Fruit fly (Drosophila melanogaster) whole organism, embryonic: ENCODE measurements around the gene cbt.

Experiments
- ATbp ChIP-seq: fragments of 200-800 bp; sonication (Bioruptor generic); optimal IDR thresholded peaks from 2 replicates; lab custom pipeline; 2017; ENCODE audit warnings: missing biosample characterization, mild to moderate bottlenecking, missing genetic modification characterization, missing genetic modification reagents
- B-H2 ChIP-seq: fragments of 200-800 bp; sonication (Bioruptor generic); optimal IDR thresholded peaks from 2 replicates; lab custom pipeline; 2018; ENCODE audit warnings: missing biosample characterization, mild to moderate bottlenecking, missing genetic modification characterization
- BtbVII ChIP-seq: fragments of 200-800 bp; sonication (Bioruptor generic); optimal IDR thresholded peaks from 3 replicates; lab custom pipeline; 2017; ENCODE audit warnings: missing biosample characterization, mild to moderate bottlenecking, missing genetic modification characterization
- CG10543 ChIP-seq: fragments of 200-800 bp; sonication (Bioruptor generic); optimal IDR thresholded peaks from 3 replicates; lab custom pipeline; 2017; ENCODE audit warnings: missing biosample characterization, mild to moderate bottlenecking, missing genetic modification characterization, moderate library complexity
- CG11247 ChIP-seq: fragments of 200-800 bp; sonication (Bioruptor generic); IDR thresholded peaks from 2 replicates; pipeline ENCODE4 v1.3.6; 2022; ENCODE audit warnings: missing biosample characterization, missing genetic modification characterization
- CG12299 ChIP-seq: fragments of 200-800 bp; sonication (Bioruptor generic); optimal IDR thresholded peaks from 2 replicates; lab custom pipeline; 2018; ENCODE audit warnings: missing biosample characterization, mild to moderate bottlenecking, missing genetic modification characterization
- CG12769 ChIP-seq: fragments of 200-800 bp; sonication (Bioruptor generic); optimal IDR thresholded peaks from 2 replicates; lab custom pipeline; 2019; ENCODE audit warnings: missing biosample characterization, mild to moderate bottlenecking, missing genetic modification characterization, moderate library complexity
- CG13424 ChIP-seq: fragments of 200-800 bp; sonication (Bioruptor generic); optimal IDR thresholded peaks from 2 replicates; lab custom pipeline; 2019; ENCODE audit warnings: missing biosample characterization, mild to moderate bottlenecking, missing genetic modification characterization, moderate library complexity
- CG14860 ChIP-seq: fragments of 200-800 bp; sonication (Bioruptor generic); IDR thresholded peaks from 3 replicates; pipeline ENCODE4 v1.3.6; 2022; ENCODE audit warnings: missing biosample characterization, missing genetic modification characterization; ENCODE audit not compliant: partially characterized antibody
- CG16815 ChIP-seq: fragments of 200-800 bp; sonication (Bioruptor generic); optimal IDR thresholded peaks from 3 replicates; lab custom pipeline; 2017; ENCODE audit warnings: missing biosample characterization, mild to moderate bottlenecking, missing genetic modification characterization
- CG16863 ChIP-seq: fragments of 200-800 bp; sonication (Bioruptor generic); optimal IDR thresholded peaks from 3 replicates; lab custom pipeline; 2016; ENCODE audit warnings: missing biosample characterization, missing genetic modification characterization
- CG18599 ChIP-seq: fragments of 200-800 bp; sonication (Bioruptor generic); optimal IDR thresholded peaks from 3 replicates; lab custom pipeline; 2017; ENCODE audit warnings: missing biosample characterization, missing genetic modification characterization, mild to moderate bottlenecking, moderate library complexity, missing genetic modification reagents
- CG7556 ChIP-seq: fragments of 200-800 bp; sonication (Bioruptor generic); optimal IDR thresholded peaks from 2 replicates; lab custom pipeline; 2017; ENCODE audit warnings: missing biosample characterization, mild to moderate bottlenecking, missing genetic modification characterization
- CG7928 ChIP-seq: fragments of 200-800 bp; sonication (Bioruptor generic); optimal IDR thresholded peaks from 2 replicates; lab custom pipeline; 2017; ENCODE audit warnings: missing biosample characterization, mild to moderate bottlenecking, missing genetic modification characterization
- CG8924 ChIP-seq: fragments of 200-800 bp; optimal IDR thresholded peaks from 3 replicates; lab custom pipeline; 2019; ENCODE audit warnings: missing biosample characterization, mild to moderate bottlenecking, missing genetic modification characterization, moderate library complexity
- CG9876 ChIP-seq: fragments of 200-800 bp; sonication (Bioruptor generic); optimal IDR thresholded peaks from 2 replicates; lab custom pipeline; 2016; ENCODE audit warnings: missing biosample characterization, missing genetic modification characterization
- Camta ChIP-seq: fragments of 200-800 bp; sonication (Bioruptor generic); optimal IDR thresholded peaks from 2 replicates; lab custom pipeline; 2016; ENCODE audit warnings: missing biosample characterization, missing genetic modification characterization
- Dp ChIP-seq: fragments of 200-800 bp; sonication (Bioruptor generic); optimal IDR thresholded peaks from 2 replicates; lab custom pipeline; 2018; ENCODE audit warnings: missing biosample characterization, mild to moderate bottlenecking, missing genetic modification characterization, moderate library complexity
- Eip74EF ChIP-seq, 2 experiments: fragments of 200-800 bp in 1 of 2; fragments of >200 bp in 1 of 2; sonication (Bioruptor generic) in 1 of 2; optimal IDR thresholded peaks; 2 replicates each; lab custom pipeline; 2017 to 2019; ENCODE audit warnings: missing biosample characterization in 2 of 2, missing genetic modification characterization in 2 of 2, mild to moderate bottlenecking in 1 of 2, moderate library complexity in 1 of 2
- Fer1 ChIP-seq: fragments of 200-800 bp; sonication (Bioruptor generic); optimal IDR thresholded peaks from 2 replicates; lab custom pipeline; 2017; ENCODE audit warnings: missing biosample characterization, mild to moderate bottlenecking, missing genetic modification characterization
- Gsc ChIP-seq: fragments of 200-800 bp; sonication (Bioruptor generic); IDR thresholded peaks from 2 replicates; pipeline ENCODE4 v1.3.6; 2022; ENCODE audit warnings: missing biosample characterization, missing genetic modification characterization
- HLH3B ChIP-seq: fragments of 200-800 bp; sonication (Bioruptor generic); IDR thresholded peaks from 2 replicates; pipeline ENCODE4 v1.3.6; 2022; ENCODE audit warnings: missing biosample characterization, missing genetic modification characterization
- Hmr ChIP-seq: fragments of 200-800 bp; sonication (Bioruptor generic); optimal IDR thresholded peaks from 3 replicates; lab custom pipeline; 2017; ENCODE audit warnings: mild to moderate bottlenecking, missing biosample characterization, missing genetic modification reagents, missing genetic modification characterization
- NC2β ChIP-seq: fragments of 200-800 bp; sonication (Bioruptor generic); optimal IDR thresholded peaks from 2 replicates; lab custom pipeline; 2016; ENCODE audit warnings: missing biosample characterization, missing genetic modification characterization
- Nf-YB ChIP-seq: fragments of 200-800 bp; sonication (Bioruptor generic); optimal IDR thresholded peaks from 3 replicates; lab custom pipeline; 2019; ENCODE audit warnings: missing biosample characterization, mild to moderate bottlenecking, missing genetic modification characterization, moderate library complexity
- NfI ChIP-seq: fragments of 200-800 bp; sonication (Bioruptor generic); optimal IDR thresholded peaks from 3 replicates; lab custom pipeline; 2018; ENCODE audit warnings: missing biosample characterization, mild to moderate bottlenecking, missing genetic modification characterization, moderate library complexity
- Xbp1 ChIP-seq: fragments of 200-800 bp; sonication (Bioruptor generic); optimal IDR thresholded peaks from 3 replicates; lab custom pipeline; 2016; ENCODE audit warnings: missing biosample characterization, mild to moderate bottlenecking, missing genetic modification characterization
- ash1 ChIP-seq: fragments of 200-800 bp; sonication (Bioruptor generic); optimal IDR thresholded peaks from 2 replicates; lab custom pipeline; 2018; ENCODE audit warnings: missing biosample characterization, mild to moderate bottlenecking, missing genetic modification characterization
- bowl ChIP-seq: fragments of 200-800 bp; sonication (Bioruptor generic); IDR thresholded peaks from 2 replicates; pipeline ENCODE4 v1.3.6; 2022; ENCODE audit warnings: missing biosample characterization, missing genetic modification characterization
- cato ChIP-seq: fragments of 200-800 bp; sonication (Bioruptor generic); optimal IDR thresholded peaks from 2 replicates; lab custom pipeline; 2016; ENCODE audit warnings: missing biosample characterization, missing genetic modification characterization, borderline replicate concordance
- chinmo ChIP-seq: fragments of 200-800 bp; sonication (Bioruptor generic); IDR thresholded peaks from 4 replicates; pipeline ENCODE4 v1.3.6; 2022; ENCODE audit warnings: missing biosample characterization, missing genetic modification characterization; ENCODE audit not compliant: partially characterized antibody
- dimm ChIP-seq: fragments of 200-800 bp; sonication (Bioruptor generic); IDR thresholded peaks from 2 replicates; pipeline ENCODE4 v1.3.6; 2022; ENCODE audit warnings: missing biosample characterization, missing genetic modification characterization
- dm ChIP-seq: fragments of 200-800 bp; sonication (Bioruptor generic); optimal IDR thresholded peaks from 3 replicates; lab custom pipeline; 2016; ENCODE audit warnings: missing biosample characterization, missing genetic modification characterization
- dmrt11E ChIP-seq: fragments of 200-800 bp; sonication (Bioruptor generic); optimal IDR thresholded peaks from 3 replicates; lab custom pipeline; 2018; ENCODE audit warnings: missing biosample characterization, mild to moderate bottlenecking, missing genetic modification characterization, moderate library complexity
- esg ChIP-seq: fragments of 200-800 bp; sonication (Bioruptor generic); conservative IDR thresholded peaks from 2 replicates; pipeline ENCODE4 v1.3.6; 2022; ENCODE audit warnings: missing biosample characterization, missing genetic modification characterization
- eve ChIP-seq, 2 experiments: fragments of >200 bp; optimal IDR thresholded peaks; 2 replicates each; lab custom pipeline; 2017; ENCODE audit warnings: missing biosample characterization in 2 of 2, missing genetic modification characterization in 2 of 2
- fd3F ChIP-seq: fragments of 200-800 bp; sonication (Bioruptor generic); optimal IDR thresholded peaks from 2 replicates; lab custom pipeline; 2018; ENCODE audit warnings: missing biosample characterization, mild to moderate bottlenecking, missing genetic modification characterization, moderate library complexity
- hbn ChIP-seq: fragments of 200-800 bp; sonication (Bioruptor generic); IDR thresholded peaks from 2 replicates; pipeline ENCODE4 v1.3.6; 2022; ENCODE audit warnings: missing biosample characterization, missing genetic modification characterization; ENCODE audit not compliant: partially characterized antibody
- jumu ChIP-seq: fragments of 200-800 bp; sonication (Bioruptor generic); optimal IDR thresholded peaks from 3 replicates; lab custom pipeline; 2016; ENCODE audit warnings: missing biosample characterization, missing genetic modification characterization
- klu ChIP-seq: fragments of 200-800 bp; sonication (Bioruptor generic); IDR thresholded peaks from 2 replicates; pipeline ENCODE4 v1.3.6; 2022; ENCODE audit warnings: missing biosample characterization, missing genetic modification characterization
- lab ChIP-seq: fragments of 200-800 bp; sonication (Bioruptor generic); optimal IDR thresholded peaks from 3 replicates; lab custom pipeline; 2017; ENCODE audit warnings: missing biosample characterization, missing genetic modification characterization, mild to moderate bottlenecking, moderate library complexity, missing genetic modification reagents
- odd ChIP-seq: fragments of 200-800 bp; sonication (Bioruptor generic); optimal IDR thresholded peaks from 2 replicates; lab custom pipeline; 2017; ENCODE audit warnings: missing biosample characterization, mild to moderate bottlenecking, missing genetic modification characterization
- ro ChIP-seq: fragments of 200-800 bp; sonication (Bioruptor generic); IDR thresholded peaks from 2 replicates; pipeline ENCODE4 v1.3.6; 2022; ENCODE audit warnings: missing biosample characterization, missing genetic modification characterization
- sd ChIP-seq: fragments of 200-800 bp; sonication (Bioruptor generic); optimal IDR thresholded peaks from 3 replicates; lab custom pipeline; 2018; ENCODE audit warnings: missing biosample characterization, mild to moderate bottlenecking, missing genetic modification characterization, moderate library complexity
- sens ChIP-seq: fragments of 200-800 bp; sonication (Bioruptor generic); peaks from one replicate; lab custom pipeline; 2016; ENCODE audit warnings: missing biosample characterization, missing genetic modification characterization
- shn ChIP-seq: fragments of 200-800 bp; sonication (Bioruptor generic); optimal IDR thresholded peaks from 3 replicates; lab custom pipeline; 2016; ENCODE audit warnings: missing biosample characterization, missing genetic modification characterization
- trem ChIP-seq: fragments of 200-800 bp; optimal IDR thresholded peaks from 3 replicates; lab custom pipeline; 2019; ENCODE audit warnings: missing biosample characterization, mild to moderate bottlenecking, missing genetic modification characterization, moderate library complexity
- zen2 ChIP-seq: fragments of 200-800 bp; sonication (Bioruptor generic); IDR thresholded peaks from 3 replicates; pipeline ENCODE4 v1.3.6; 2022; ENCODE audit warnings: missing biosample characterization, missing genetic modification characterization; ENCODE audit not compliant: partially characterized antibody

Gene cbt

DNA sequence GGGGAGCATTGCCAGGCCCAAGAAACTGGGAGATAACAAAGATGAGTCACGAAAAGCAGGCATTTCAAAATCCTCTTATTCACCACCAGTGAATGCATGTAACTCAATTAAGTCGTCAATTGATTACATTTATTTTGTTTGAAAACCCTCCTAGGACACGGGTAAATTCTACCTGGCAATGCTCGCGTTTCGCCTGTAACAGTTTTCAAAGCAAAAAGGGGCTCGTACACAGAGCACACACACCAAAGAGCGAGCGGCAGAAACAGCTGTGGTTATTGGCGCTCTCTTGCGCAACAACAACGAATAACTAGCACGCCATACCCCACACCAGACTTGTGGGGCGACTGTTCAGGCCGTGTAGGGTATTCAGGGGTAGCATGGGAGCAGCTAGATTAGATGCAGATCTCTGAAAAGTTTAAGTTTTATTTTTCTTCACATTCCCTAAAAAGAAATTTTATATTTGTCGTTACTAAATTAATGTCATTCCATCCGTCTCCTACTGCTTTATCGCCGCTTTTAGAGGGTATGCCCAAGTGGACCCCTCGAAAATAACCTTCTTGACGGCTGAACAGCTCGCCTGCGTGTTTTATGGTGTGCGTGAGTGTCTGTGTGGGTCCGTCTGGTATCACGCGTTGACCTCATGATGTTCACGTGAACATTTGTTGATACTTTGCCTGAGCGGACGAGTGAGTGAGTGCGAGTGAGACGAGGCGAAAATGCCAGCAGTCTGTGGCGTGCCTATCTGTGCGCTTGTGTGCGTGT, 1.3 kb upstream of the cbt start (continued):
- TF ChIP-seq trem (tag; lab: Kevin White, UChicago) (peak; percentile 98), HLH3B (GFP tag; lab: Robert Waterston, UW) (no peak), NC2β (peak; percentile 100), Hmr (GFP tag; lab: Kevin White, UChicago) (peak; percentile 100), CG13424 (peak; percentile 100), CG16863 (GFP tag; lab: Kevin White, UChicago) (peak; percentile 100), CG10543 (GFP tag; lab: Kevin White, UChicago) (peak; percentile 100), dmrt11E (tag; lab: Kevin White, UChicago) (peak; percentile 100), ATbp (GFP tag; lab: Kevin White, UChicago) (peak; percentile 100), CG7556 (peak; percentile 100), odd (GFP tag; lab: Kevin White, UChicago) (peak; percentile 100), esg (GFP tag; lab: Robert Waterston, UW) (no peak), CG12299 (tag; lab: Kevin White, UChicago) (peak; percentile 100), Eip74EF (GFP tag; optimal IDR thresholded peaks at IDR 0.05; lab: Kevin White, UChicago) (peak in 1 of 2 experiments; percentile 100), B-H2 (GFP tag; lab: Kevin White, UChicago) (peak; percentile 99), CG12769 (peak; percentile 100), shn (GFP tag; lab: Kevin White, UChicago) (peak; percentile 100), CG9876 (peak; percentile 100), eve (GFP tag; optimal IDR thresholded peaks at IDR 0.05; lab: Kevin White, UChicago) (peak; percentile 97 to 100), dm (peak; percentile 100), ash1 (GFP tag; lab: Kevin White, UChicago) (peak; percentile 100), CG8924 (tag; lab: Kevin White, UChicago) (peak; percentile 100), Xbp1 (GFP tag; lab: Kevin White, UChicago) (peak; percentile 100), CG14860 (GFP tag; lab: Robert Waterston, UW) (no peak), chinmo (GFP tag; lab: Robert Waterston, UW) (no peak), jumu (peak; percentile 100), hbn (GFP tag; lab: Robert Waterston, UW) (no peak), Dp (peak; percentile 67), bowl (GFP tag; lab: Robert Waterston, UW) (no peak), CG11247 (GFP tag; lab: Robert Waterston, UW) (no peak), Gsc (GFP tag; lab: Robert Waterston, UW) (no peak), ro (GFP tag; lab: Robert Waterston, UW) (no peak), fd3F (GFP tag; lab: Kevin White, UChicago) (peak; percentile 100), Nf-YB (GFP tag; lab: Kevin White, UChicago) (peak; percentile 94), klu (GFP tag; lab: Robert Waterston, UW) (no peak), sens (GFP tag; lab: Kevin White, UChicago) (peak; percentile 100), Camta (GFP tag; lab: Kevin White, UChicago) (peak; percentile 100), Fer1 (peak; percentile 100), cato (GFP tag; lab: Kevin White, UChicago) (peak; percentile 100), CG18599 (peak; percentile 100), lab (peak; percentile 100), CG16815 (GFP tag; lab: Kevin White, UChicago) (peak; percentile 100), CG7928 (GFP tag; lab: Kevin White, UChicago) (peak; percentile 94), sd (tag; lab: Kevin White, UChicago) (peak; percentile 100), NfI (GFP tag; lab: Kevin White, UChicago) (peak; percentile 100), zen2 (GFP tag; lab: Robert Waterston, UW) (no peak), BtbVII (peak; percentile 100), dimm (GFP tag; lab: Robert Waterston, UW) (no peak)
